Fruit fly (Drosophila melanogaster) whole organism, embryonic: ENCODE results near the gene CG14913.
A peak's percentile ranks its signal among the peaks of the same experiment; 100 is the strongest.

ENCODE experiments used
- CG10209 ChIP-seq: fragments of 200-800 bp; sonication (Bioruptor generic); optimal IDR thresholded peaks from 3 replicates; lab custom pipeline; 2017; ENCODE audit warnings: missing biosample characterization, mild to moderate bottlenecking, missing genetic modification characterization, missing genetic modification reagents
- CG12104 ChIP-seq: fragments of 200-800 bp; sonication (Bioruptor generic); optimal IDR thresholded peaks from 3 replicates; lab custom pipeline; 2016; ENCODE audit warnings: missing biosample characterization, missing genetic modification characterization
- CG12219 ChIP-seq: fragments of 200-800 bp; sonication (Bioruptor generic); optimal IDR thresholded peaks from 3 replicates; lab custom pipeline; 2018; ENCODE audit warnings: missing biosample characterization, mild to moderate bottlenecking, missing genetic modification characterization
- CG12769 ChIP-seq: fragments of 200-800 bp; sonication (Bioruptor generic); optimal IDR thresholded peaks from 2 replicates; lab custom pipeline; 2019; ENCODE audit warnings: missing biosample characterization, mild to moderate bottlenecking, missing genetic modification characterization, moderate library complexity
- CG17385 ChIP-seq: fragments of 200-800 bp; sonication (Bioruptor generic); optimal IDR thresholded peaks from 3 replicates; lab custom pipeline; 2018; ENCODE audit warnings: missing biosample characterization, mild to moderate bottlenecking, missing genetic modification characterization
- CG18011 ChIP-seq: fragments of 200-800 bp; sonication (Bioruptor generic); optimal IDR thresholded peaks from 2 replicates; lab custom pipeline; 2017; ENCODE audit warnings: missing biosample characterization, missing genetic modification characterization, mild to moderate bottlenecking, moderate library complexity, missing genotype
- CG30020 ChIP-seq: fragments of 200-800 bp; optimal IDR thresholded peaks from 2 replicates; lab custom pipeline; 2019; ENCODE audit warnings: missing biosample characterization, mild to moderate bottlenecking, missing genetic modification characterization, moderate library complexity
- CG3847 ChIP-seq: fragments of 200-800 bp; sonication (Bioruptor generic); IDR thresholded peaks from 2 replicates; pipeline ENCODE4 v1.3.6; 2022; ENCODE audit warnings: missing biosample characterization, missing genetic modification characterization
- CG4360 ChIP-seq: fragments of 200-800 bp; sonication (Bioruptor generic); IDR thresholded peaks from 2 replicates; pipeline ENCODE4 v1.3.6; 2022; ENCODE audit warnings: missing biosample characterization, missing genetic modification characterization
- CG4404 ChIP-seq: fragments of 200-800 bp; sonication (Bioruptor generic); IDR thresholded peaks from 2 replicates; pipeline ENCODE4 v1.3.6; 2022; ENCODE audit warnings: missing biosample characterization, missing genetic modification characterization
- CG4617 ChIP-seq: fragments of 200-800 bp; sonication (Bioruptor generic); optimal IDR thresholded peaks from 3 replicates; lab custom pipeline; 2016; ENCODE audit warnings: missing biosample characterization, missing genetic modification characterization, borderline replicate concordance
- CG4854 ChIP-seq: fragments of 200-800 bp; sonication (Bioruptor generic); optimal IDR thresholded peaks from 2 replicates; lab custom pipeline; 2016; ENCODE audit warnings: missing biosample characterization, missing genetic modification characterization, inconsistent platforms
- CG6683 ChIP-seq: fragments of 200-800 bp; sonication (Bioruptor generic); optimal IDR thresholded peaks from 2 replicates; lab custom pipeline; 2017; ENCODE audit warnings: missing biosample characterization, mild to moderate bottlenecking, missing genetic modification characterization, missing genetic modification reagents
- CG7271 ChIP-seq: fragments of 200-800 bp; sonication (Bioruptor generic); optimal IDR thresholded peaks from 2 replicates; lab custom pipeline; 2018; ENCODE audit warnings: missing biosample characterization, mild to moderate bottlenecking, missing genetic modification characterization, moderate library complexity
- CG8388 ChIP-seq: fragments of 200-800 bp; sonication (Bioruptor generic); optimal IDR thresholded peaks from 2 replicates; lab custom pipeline; 2019; ENCODE audit warnings: missing biosample characterization, mild to moderate bottlenecking, missing genetic modification characterization, moderate library complexity
- CG8765 ChIP-seq: fragments of 200-800 bp; sonication (Bioruptor generic); IDR thresholded peaks from 2 replicates; pipeline ENCODE4 v1.3.6; 2022; ENCODE audit warnings: missing biosample characterization, missing genetic modification characterization
- CG9876 ChIP-seq: fragments of 200-800 bp; sonication (Bioruptor generic); optimal IDR thresholded peaks from 2 replicates; lab custom pipeline; 2016; ENCODE audit warnings: missing biosample characterization, missing genetic modification characterization
- CTCF ChIP-seq: fragments of 200-800 bp; sonication (Bioruptor generic); optimal IDR thresholded peaks from 2 replicates; lab custom pipeline; 2017; ENCODE audit warnings: missing biosample characterization, mild to moderate bottlenecking, missing genetic modification characterization, moderate library complexity
- Eip74EF ChIP-seq, 2 experiments: fragments of 200-800 bp in 1 of 2; fragments of >200 bp in 1 of 2; sonication (Bioruptor generic) in 1 of 2; optimal IDR thresholded peaks; 2 replicates each; lab custom pipeline; 2017 to 2019; ENCODE audit warnings: missing biosample characterization in 2 of 2, missing genetic modification characterization in 2 of 2, mild to moderate bottlenecking in 1 of 2, moderate library complexity in 1 of 2
- Fer2 ChIP-seq: fragments of 200-800 bp; sonication (Bioruptor generic); optimal IDR thresholded peaks from 2 replicates; lab custom pipeline; 2018; ENCODE audit warnings: missing biosample characterization, mild to moderate bottlenecking, missing genetic modification characterization, moderate library complexity
- HLH4C ChIP-seq: fragments of 200-800 bp; sonication (Bioruptor generic); IDR thresholded peaks from 3 replicates; pipeline ENCODE4 v1.3.6; 2022; ENCODE audit warnings: missing biosample characterization, missing genetic modification characterization; ENCODE audit not compliant: partially characterized antibody
- Jarid2 ChIP-seq: fragments of 200-800 bp; sonication (Bioruptor generic); optimal IDR thresholded peaks from 3 replicates; lab custom pipeline; 2017; ENCODE audit warnings: mild to moderate bottlenecking, missing biosample characterization, missing genetic modification reagents, missing genetic modification characterization
- MESR4 ChIP-seq: fragments of 200-800 bp; sonication (Bioruptor generic); optimal IDR thresholded peaks from 2 replicates; lab custom pipeline; 2018; ENCODE audit warnings: missing biosample characterization, mild to moderate bottlenecking, missing genetic modification characterization, moderate library complexity
- NfI ChIP-seq: fragments of 200-800 bp; sonication (Bioruptor generic); optimal IDR thresholded peaks from 3 replicates; lab custom pipeline; 2018; ENCODE audit warnings: missing biosample characterization, mild to moderate bottlenecking, missing genetic modification characterization, moderate library complexity
- Pdp1 ChIP-seq, 2 experiments: fragments of 200-800 bp; sonication (Bioruptor generic); optimal IDR thresholded peaks; 3 replicates each; lab custom pipeline; 2016; ENCODE audit warnings: missing biosample characterization in 2 of 2, missing genetic modification characterization in 2 of 2, mild to moderate bottlenecking in 1 of 2, moderate library complexity in 1 of 2
- Spps ChIP-seq: fragments of 200-800 bp; sonication (Bioruptor generic); optimal IDR thresholded peaks from 2 replicates; lab custom pipeline; 2018; ENCODE audit warnings: missing biosample characterization, mild to moderate bottlenecking, missing genetic modification characterization
- Xbp1 ChIP-seq: fragments of 200-800 bp; sonication (Bioruptor generic); optimal IDR thresholded peaks from 3 replicates; lab custom pipeline; 2016; ENCODE audit warnings: missing biosample characterization, mild to moderate bottlenecking, missing genetic modification characterization
- bbx ChIP-seq: fragments of 200-800 bp; sonication (Bioruptor generic); IDR thresholded peaks from 2 replicates; pipeline ENCODE4 v1.3.6; 2022; ENCODE audit warnings: missing biosample characterization, missing genetic modification characterization; ENCODE audit not compliant: partially characterized antibody
- bowl ChIP-seq: fragments of 200-800 bp; sonication (Bioruptor generic); IDR thresholded peaks from 2 replicates; pipeline ENCODE4 v1.3.6; 2022; ENCODE audit warnings: missing biosample characterization, missing genetic modification characterization
- br ChIP-seq: fragments of >200 bp; optimal IDR thresholded peaks from 2 replicates; lab custom pipeline; 2017
- caup ChIP-seq: fragments of 200-800 bp; sonication (Bioruptor generic); optimal IDR thresholded peaks from 3 replicates; lab custom pipeline; 2017; ENCODE audit warnings: missing biosample characterization, mild to moderate bottlenecking, missing genetic modification characterization, moderate library complexity; ENCODE audit not compliant: severe bottlenecking
- cwo ChIP-seq: fragments of 200-800 bp; sonication (Bioruptor generic); optimal IDR thresholded peaks from 3 replicates; lab custom pipeline; 2017; ENCODE audit warnings: missing biosample characterization, missing genetic modification characterization, mild to moderate bottlenecking, moderate library complexity, missing genetic modification reagents
- dysf ChIP-seq: fragments of 200-800 bp; sonication (Bioruptor generic); IDR thresholded peaks from 3 replicates; pipeline ENCODE4 v1.3.6; 2022; ENCODE audit warnings: missing biosample characterization, missing genetic modification characterization
- exex ChIP-seq: fragments of 200-800 bp; sonication (Bioruptor generic); optimal IDR thresholded peaks from 4 replicates; lab custom pipeline; 2018; ENCODE audit warnings: missing biosample characterization, mild to moderate bottlenecking, missing genetic modification characterization, moderate library complexity
- eyg ChIP-seq: fragments of 200-800 bp; sonication (Bioruptor generic); optimal IDR thresholded peaks from 3 replicates; lab custom pipeline; 2016; ENCODE audit warnings: missing biosample characterization, missing genetic modification characterization
- gcm ChIP-seq: fragments of 200-800 bp; sonication (Bioruptor generic); optimal IDR thresholded peaks from 2 replicates; lab custom pipeline; 2019; ENCODE audit warnings: missing biosample characterization, mild to moderate bottlenecking, missing genetic modification characterization, moderate library complexity
- hb ChIP-seq: fragments of 200-800 bp; sonication (Bioruptor generic); IDR thresholded peaks from 3 replicates; pipeline ENCODE4 v1.3.6; 2022; ENCODE audit warnings: missing biosample characterization, missing genetic modification characterization; ENCODE audit not compliant: partially characterized antibody
- jumu ChIP-seq: fragments of 200-800 bp; sonication (Bioruptor generic); optimal IDR thresholded peaks from 3 replicates; lab custom pipeline; 2016; ENCODE audit warnings: missing biosample characterization, missing genetic modification characterization
- nerfin-1 ChIP-seq: fragments of 200-800 bp; sonication (Bioruptor generic); optimal IDR thresholded peaks from 3 replicates; lab custom pipeline; 2019; ENCODE audit warnings: missing biosample characterization, mild to moderate bottlenecking, missing genetic modification characterization, moderate library complexity
- org-1 ChIP-seq: fragments of 200-800 bp; sonication (Bioruptor generic); optimal IDR thresholded peaks from 2 replicates; lab custom pipeline; 2017; ENCODE audit warnings: missing biosample characterization, missing genetic modification characterization
- p53 ChIP-seq: fragments of 200-800 bp; sonication (Bioruptor generic); optimal IDR thresholded peaks from 2 replicates; lab custom pipeline; 2016; ENCODE audit warnings: missing biosample characterization, missing genetic modification characterization
- ranshi ChIP-seq: fragments of 200-800 bp; sonication (Bioruptor generic); IDR thresholded peaks from 2 replicates; pipeline ENCODE4 v1.3.6; 2022; ENCODE audit warnings: missing biosample characterization, missing genetic modification characterization
- scrt ChIP-seq: fragments of 200-800 bp; sonication (Bioruptor generic); optimal IDR thresholded peaks from 2 replicates; lab custom pipeline; 2018; ENCODE audit warnings: missing biosample characterization, mild to moderate bottlenecking, missing genetic modification characterization, moderate library complexity
- slbo ChIP-seq: fragments of 200-800 bp; sonication (Bioruptor generic); IDR thresholded peaks from 2 replicates; pipeline ENCODE4 v1.3.6; 2022; ENCODE audit warnings: missing biosample characterization, missing genetic modification characterization
- ssp ChIP-seq: fragments of 200-800 bp; sonication (Bioruptor generic); IDR thresholded peaks from 2 replicates; pipeline ENCODE4 v1.3.6; 2022; ENCODE audit warnings: missing biosample characterization, missing genetic modification characterization
- stwl ChIP-seq: fragments of 200-800 bp; sonication (Bioruptor generic); optimal IDR thresholded peaks from 3 replicates; lab custom pipeline; 2018; ENCODE audit warnings: missing biosample characterization, mild to moderate bottlenecking, missing genetic modification characterization, moderate library complexity
- tll ChIP-seq, 2 experiments: fragments of 200-800 bp in 1 of 2; fragments of >200 bp in 1 of 2; sonication (Bioruptor generic) in 1 of 2; optimal IDR thresholded peaks; 2 replicates each; lab custom pipeline; 2017 to 2019; ENCODE audit warnings: missing biosample characterization in 2 of 2, missing genetic modification characterization in 2 of 2, mild to moderate bottlenecking in 1 of 2, moderate library complexity in 1 of 2
- zfh1 ChIP-seq: fragments of 200-800 bp; sonication (Bioruptor generic); IDR thresholded peaks from 3 replicates; pipeline ENCODE4 v1.3.6; 2022; ENCODE audit warnings: missing biosample characterization, missing genetic modification characterization

CG14913 gene

dm6 chr2L:11065106-11065878 is 48.5 kb downstream of the CG14913 start (continued):
- TF ChIP-seq CG4617 (GFP tag; lab: Kevin White, UChicago) = no peak
- TF ChIP-seq eyg = no peak
- TF ChIP-seq bowl (GFP tag; lab: Robert Waterston, UW) = no peak
- TF ChIP-seq CG6683 = no peak
- TF ChIP-seq CG7271 (tag; lab: Kevin White, UChicago) = no peak
- no peak for TF ChIP-seq CG18011 (GFP tag; lab: Kevin White, UChicago)
- no peak for TF ChIP-seq HLH4C (GFP tag; lab: Robert Waterston, UW)
- no peak for TF ChIP-seq Jarid2
- TF ChIP-seq br (lab: Kevin White, UChicago) = no peak
- no peak for TF ChIP-seq MESR4 (GFP tag; lab: Kevin White, UChicago)
- TF ChIP-seq Spps = no peak
- no peak for TF ChIP-seq CG12769 (tag; lab: Kevin White, UChicago)
- TF ChIP-seq CG3847 (GFP tag; lab: Robert Waterston, UW) = peak; percentile 42
- TF ChIP-seq CG30020 = no peak
- no peak for TF ChIP-seq bbx
- peak; percentile 76 for TF ChIP-seq slbo (GFP tag; lab: Robert Waterston, UW)
- no peak for TF ChIP-seq tll (GFP tag; optimal IDR thresholded peaks at IDR 0.05; lab: Kevin White, UChicago)
- TF ChIP-seq CG9876 (GFP tag; lab: Kevin White, UChicago) = no peak
- peak; percentile 42 for TF ChIP-seq CG10209 (GFP tag; lab: Kevin White, UChicago)
- no peak for TF ChIP-seq CG4854 (GFP tag; lab: Kevin White, UChicago)
- TF ChIP-seq NfI (GFP tag; lab: Kevin White, UChicago) = peak; percentile 38
- TF ChIP-seq CG8765 (GFP tag; lab: Robert Waterston, UW) = 0 out of 2 replicates have a peak, but pooled peaks have one; percentile 20
- TF ChIP-seq Xbp1 = no peak
- no peak for TF ChIP-seq CG8388 (GFP tag; lab: Kevin White, UChicago)
- no peak for TF ChIP-seq nerfin-1 (tag; lab: Kevin White, UChicago)
- peak; percentile 66; the same call in 2 of the 3 replicates for TF ChIP-seq dysf (GFP tag; lab: Robert Waterston, UW)
- no peak for TF ChIP-seq scrt (GFP tag; lab: Kevin White, UChicago)
- peak; percentile 47 for TF ChIP-seq caup
- TF ChIP-seq Eip74EF (GFP tag; optimal IDR thresholded peaks at IDR 0.05; lab: Kevin White, UChicago) = no peak
- no peak for TF ChIP-seq p53 (GFP tag; lab: Kevin White, UChicago)
- TF ChIP-seq org-1 = peak; percentile 8
- TF ChIP-seq hb = no peak
- TF ChIP-seq CG12104 (GFP tag; lab: Kevin White, UChicago) = no peak
- TF ChIP-seq ranshi (GFP tag; lab: Robert Waterston, UW) = no peak
- no peak for TF ChIP-seq CTCF (GFP tag; lab: Kevin White, UChicago)
- TF ChIP-seq ssp (GFP tag; lab: Robert Waterston, UW) = 0 out of 2 replicates have a peak, but pooled peaks have one; percentile 28
- TF ChIP-seq CG12219 (GFP tag; lab: Kevin White, UChicago) = no peak
- TF ChIP-seq Fer2 = no peak
- TF ChIP-seq Pdp1 (GFP tag; optimal IDR thresholded peaks at IDR 0.05; lab: Kevin White, UChicago) = no peak
- no peak for TF ChIP-seq stwl
- TF ChIP-seq CG4360 (GFP tag; lab: Robert Waterston, UW) = peak; percentile 26; the same call in 1 of the 2 replicates
- peak; percentile 58 for TF ChIP-seq cwo (GFP tag; lab: Kevin White, UChicago)
- TF ChIP-seq gcm (GFP tag; lab: Kevin White, UChicago) = no peak
- TF ChIP-seq zfh1 (GFP tag; lab: Robert Waterston, UW) = no peak
- TF ChIP-seq CG17385 (GFP tag; lab: Kevin White, UChicago) = peak; percentile 5
- no peak for TF ChIP-seq jumu (GFP tag; lab: Kevin White, UChicago)
- TF ChIP-seq CG4404 (GFP tag; lab: Robert Waterston, UW) = no peak
- TF ChIP-seq exex (tag; lab: Kevin White, UChicago) = peak; percentile 10
